Worm (Caenorhabditis elegans) whole organism, late embryonic: ENCODE data around the gene nhr-17.

Experiments used
- C08G9.2 ChIP-seq: sonication (generic microtip); optimal IDR thresholded peaks from 2 replicates; lab custom pipeline; 2016; ENCODE audit warnings: mild to moderate bottlenecking, missing genetic modification characterization, moderate library complexity, missing compliant biosample characterization
- C38D4.7 ChIP-seq: fragments of 200-800 bp; sonication (Bioruptor generic); optimal IDR thresholded peaks from 2 replicates; lab custom pipeline; 2018; ENCODE audit warnings: mild to moderate bottlenecking, missing genetic modification characterization, moderate library complexity, missing compliant biosample characterization
- F13H6.1 ChIP-seq: sonication (generic microtip); optimal IDR thresholded peaks from 2 replicates; lab custom pipeline; 2016; ENCODE audit warnings: missing genetic modification characterization, missing compliant biosample characterization
- K02D7.2 ChIP-seq: sonication (generic microtip); optimal IDR thresholded peaks from 2 replicates; lab custom pipeline; 2017; ENCODE audit warnings: mild to moderate bottlenecking, missing genetic modification characterization, missing compliant biosample characterization
- T23F11.4 ChIP-seq: fragments of 200-800 bp; sonication (Bioruptor generic); optimal IDR thresholded peaks from 2 replicates; lab custom pipeline; 2018; ENCODE audit warnings: mild to moderate bottlenecking, missing genetic modification characterization, missing compliant biosample characterization
- Y22D7AL.16 ChIP-seq: sonication (generic microtip); optimal IDR thresholded peaks from 2 replicates; lab custom pipeline; 2016; ENCODE audit warnings: missing genetic modification characterization, missing compliant biosample characterization
- ahr-1 ChIP-seq: sonication (generic microtip); optimal IDR thresholded peaks from 2 replicates; lab custom pipeline; 2016; ENCODE audit warnings: missing genetic modification characterization, missing compliant biosample characterization
- ama-1 ChIP-seq: fragments of 150-350 bp; optimal IDR thresholded peaks from 2 replicates; lab custom pipeline; 2014
- ceh-14 ChIP-seq: sonication (generic microtip); optimal IDR thresholded peaks from 2 replicates; lab custom pipeline; 2016; ENCODE audit warnings: missing genotype, missing genetic modification characterization, missing compliant biosample characterization
- ceh-19 ChIP-seq: fragments of 200-800 bp; sonication (Bioruptor generic); optimal IDR thresholded peaks from 2 replicates; lab custom pipeline; 2018; ENCODE audit warnings: mild to moderate bottlenecking, missing genetic modification characterization, missing compliant biosample characterization
- ceh-2 ChIP-seq: sonication (generic microtip); optimal IDR thresholded peaks from 2 replicates; lab custom pipeline; 2016; ENCODE audit warnings: missing genotype, missing genetic modification characterization, missing compliant biosample characterization
- ceh-24 ChIP-seq: sonication (generic microtip); optimal IDR thresholded peaks from 2 replicates; lab custom pipeline; 2016; ENCODE audit warnings: mild to moderate bottlenecking, missing genetic modification characterization, missing compliant biosample characterization
- ceh-31 ChIP-seq: sonication (generic microtip); optimal IDR thresholded peaks from 2 replicates; lab custom pipeline; 2016; ENCODE audit warnings: missing genetic modification characterization, missing compliant biosample characterization
- ceh-34 ChIP-seq: sonication (generic microtip); optimal IDR thresholded peaks from 2 replicates; lab custom pipeline; 2016; ENCODE audit warnings: mild to moderate bottlenecking, missing genetic modification characterization, missing compliant biosample characterization
- ceh-45 ChIP-seq: fragments of 200-800 bp; sonication (Bioruptor generic); IDR thresholded peaks from 2 replicates; pipeline ENCODE4 v1.3.6; 2022; ENCODE audit warnings: missing genetic modification reagents, missing genetic modification characterization, missing compliant biosample characterization
- ceh-48 ChIP-seq: sonication (generic microtip); optimal IDR thresholded peaks from 2 replicates; lab custom pipeline; 2016; ENCODE audit warnings: missing genetic modification characterization, inconsistent platforms, missing compliant biosample characterization
- ceh-9 ChIP-seq: sonication (generic microtip); optimal IDR thresholded peaks from 2 replicates; lab custom pipeline; 2016; ENCODE audit warnings: mild to moderate bottlenecking, missing genetic modification characterization, inconsistent platforms, missing compliant biosample characterization
- che-1 ChIP-seq: sonication (generic microtip); optimal IDR thresholded peaks from 2 replicates; lab custom pipeline; 2016; ENCODE audit warnings: mild to moderate bottlenecking, missing genetic modification characterization, missing compliant biosample characterization
- elt-4 ChIP-seq: sonication (generic microtip); optimal IDR thresholded peaks from 2 replicates; lab custom pipeline; 2016; ENCODE audit warnings: missing genetic modification characterization, missing compliant biosample characterization
- fkh-6 ChIP-seq: sonication (generic microtip); optimal IDR thresholded peaks from 2 replicates; lab custom pipeline; 2016; ENCODE audit warnings: missing genetic modification characterization, missing compliant biosample characterization
- gmeb-2 ChIP-seq: sonication (generic microtip); optimal IDR thresholded peaks from 2 replicates; lab custom pipeline; 2016; ENCODE audit warnings: missing genetic modification characterization, inconsistent platforms, missing compliant biosample characterization
- hlh-15 ChIP-seq: sonication (generic microtip); optimal IDR thresholded peaks from 2 replicates; lab custom pipeline; 2016; ENCODE audit warnings: missing genetic modification characterization, missing compliant biosample characterization
- hlh-30 ChIP-seq: sonication (generic microtip); optimal IDR thresholded peaks from 2 replicates; lab custom pipeline; 2017; ENCODE audit warnings: antibody characterized with exemption, missing genetic modification characterization, missing compliant biosample characterization; ENCODE audit not compliant: insufficient read depth
- hlh-6 ChIP-seq: sonication (generic microtip); optimal IDR thresholded peaks from 2 replicates; lab custom pipeline; 2016; ENCODE audit warnings: missing genotype, missing genetic modification characterization, missing compliant biosample characterization
- lin-11 ChIP-seq: fragments of 200-800 bp; sonication (Bioruptor generic); optimal IDR thresholded peaks from 2 replicates; lab custom pipeline; 2018; ENCODE audit warnings: mild to moderate bottlenecking, missing genetic modification characterization, missing compliant biosample characterization
- madf-2 ChIP-seq: sonication (generic microtip); optimal IDR thresholded peaks from 2 replicates; lab custom pipeline; 2017; ENCODE audit warnings: missing genetic modification characterization, missing compliant biosample characterization
- mec-3 ChIP-seq: sonication (generic microtip); optimal IDR thresholded peaks from 2 replicates; lab custom pipeline; 2016; ENCODE audit warnings: borderline replicate concordance, missing genetic modification characterization, missing compliant biosample characterization
- nfya-1 ChIP-seq: sonication (generic microtip); optimal IDR thresholded peaks from 2 replicates; lab custom pipeline; 2017; ENCODE audit warnings: missing genetic modification characterization, mild to moderate bottlenecking, missing compliant biosample characterization, antibody characterized with exemption, moderate library complexity
- nhr-232 ChIP-seq: sonication (generic microtip); optimal IDR thresholded peaks from 2 replicates; lab custom pipeline; 2016; ENCODE audit warnings: missing genetic modification characterization, missing compliant biosample characterization
- pag-3 ChIP-seq: sonication (generic microtip); optimal IDR thresholded peaks from 2 replicates; lab custom pipeline; 2016; ENCODE audit warnings: missing compliant biosample characterization, missing genetic modification characterization, borderline replicate concordance
- pax-1 ChIP-seq: fragments of 150-350 bp; optimal IDR thresholded peaks from 2 replicates; lab custom pipeline; 2014; ENCODE audit warnings: missing biosample characterization, missing genetic modification characterization
- pha-2 ChIP-seq: sonication (generic microtip); optimal IDR thresholded peaks from 2 replicates; lab custom pipeline; 2017; ENCODE audit warnings: mild to moderate bottlenecking, missing genetic modification characterization, missing compliant biosample characterization
- pros-1 ChIP-seq: fragments of 150-350 bp; optimal IDR thresholded peaks from 2 replicates; lab custom pipeline; 2014; ENCODE audit warnings: missing biosample characterization, missing genetic modification reagents, missing genetic modification characterization
- ref-2 ChIP-seq: sonication (generic microtip); optimal IDR thresholded peaks from 2 replicates; lab custom pipeline; 2016; ENCODE audit warnings: missing genetic modification characterization, missing compliant biosample characterization
- rnt-1 ChIP-seq: sonication (generic microtip); optimal IDR thresholded peaks from 2 replicates; lab custom pipeline; 2016; ENCODE audit warnings: missing genetic modification characterization, missing compliant biosample characterization
- sox-4 ChIP-seq: sonication (generic microtip); optimal IDR thresholded peaks from 2 replicates; lab custom pipeline; 2017; ENCODE audit warnings: mild to moderate bottlenecking, missing genetic modification characterization, inconsistent platforms, missing compliant biosample characterization
- syd-9 ChIP-seq: sonication (generic microtip); optimal IDR thresholded peaks from 2 replicates; lab custom pipeline; 2016; ENCODE audit warnings: mild to moderate bottlenecking, missing genetic modification characterization, moderate library complexity, missing compliant biosample characterization
- tbx-2 ChIP-seq: sonication (generic microtip); optimal IDR thresholded peaks from 2 replicates; lab custom pipeline; 2016; ENCODE audit warnings: missing genetic modification characterization, missing compliant biosample characterization
- tbx-7 ChIP-seq: sonication (generic microtip); optimal IDR thresholded peaks from 2 replicates; lab custom pipeline; 2016; ENCODE audit warnings: missing genotype, missing genetic modification characterization, missing compliant biosample characterization
- ttx-3 ChIP-seq: sonication (generic microtip); optimal IDR thresholded peaks from 2 replicates; lab custom pipeline; 2016; ENCODE audit warnings: missing genetic modification reagents, missing genetic modification characterization, missing compliant biosample characterization
- unc-3 ChIP-seq, 2 experiments: fragments of 200-800 bp in 1 of 2; sonication (Bioruptor generic) in 1 of 2; sonication (generic microtip) in 1 of 2; conservative IDR thresholded peaks in 1 of 2; optimal IDR thresholded peaks in 1 of 2; 2 replicates each; pipeline versions ENCODE4 v1.3.6 to Lab custom; 2016 to 2022; ENCODE audit warnings: missing compliant biosample characterization in 2 of 2, missing genetic modification characterization in 2 of 2, missing genetic modification reagents in 1 of 2
- unc-42 ChIP-seq: sonication (generic microtip); optimal IDR thresholded peaks from 2 replicates; lab custom pipeline; 2016; ENCODE audit warnings: missing genotype, missing genetic modification characterization, missing compliant biosample characterization
- unc-55 ChIP-seq: sonication (generic microtip); optimal IDR thresholded peaks from 2 replicates; lab custom pipeline; 2017; ENCODE audit warnings: missing biosample characterization, missing genetic modification reagents, missing genetic modification characterization
- unc-86 ChIP-seq: sonication (generic microtip); optimal IDR thresholded peaks from 2 replicates; lab custom pipeline; 2016; ENCODE audit warnings: missing genetic modification characterization, missing compliant biosample characterization
- ztf-16 ChIP-seq: sonication (generic microtip); optimal IDR thresholded peaks from 2 replicates; lab custom pipeline; 2017; ENCODE audit warnings: missing genetic modification characterization, missing compliant biosample characterization

Gene nhr-17

ce11 chrX:12701963-12702362, 34.3 kb upstream of the nhr-17 start, which contains the start of gene nhr-214:
Gene nhr-214 (minus strand): TSS chrX:12702063.
- TF ChIP-seq gmeb-2 (tag; lab: Kevin White, UChicago) (no peak), madf-2 (no peak), T23F11.4 (no peak), rnt-1 (no peak), ceh-9 (tag; lab: Kevin White, UChicago) (no peak), tbx-7 (no peak), ceh-2 (tag; lab: Kevin White, UChicago) (no peak)

- TF ChIP-seq mec-3 (tag; lab: Kevin White, UChicago) (no peak), T23F11.4 (no peak), ceh-9 (tag; lab: Kevin White, UChicago) (no peak), hlh-15 (tag; lab: Kevin White, UChicago) (no peak)
Observed at ce11 chrX:12700456-12700855, 32.8 kb upstream of the nhr-17 start, which contains the start of gene nhr-26. Gene nhr-26 (minus strand): TSS chrX:12700465.

ce11 chrX:12693150-12693589, 25.5 kb upstream of the nhr-17 start:
- TF ChIP-seq nfya-1 (peak; percentile 52), ama-1 (lab: Kevin White, UChicago) (peak; percentile 97), sox-4 (tag; lab: Kevin White, UChicago) (no peak), unc-3 (GFP tag; conservative IDR thresholded peaks at IDR 0.05; lab: Robert Waterston, UW) (peak; percentile 61), unc-3 (tag; optimal IDR thresholded peaks at IDR 0.05; lab: Kevin White, UChicago) (no peak), ttx-3 (tag; lab: Kevin White, UChicago) (peak; percentile 50), T23F11.4 (no peak), gmeb-2 (tag; lab: Kevin White, UChicago) (no peak), syd-9 (tag; lab: Kevin White, UChicago) (peak; percentile 64), pha-2 (tag; lab: Kevin White, UChicago) (peak; percentile 36), elt-4 (tag; lab: Kevin White, UChicago) (no peak), unc-42 (tag; lab: Kevin White, UChicago) (peak; percentile 31), che-1 (peak; percentile 30), ref-2 (tag; lab: Kevin White, UChicago) (no peak), ceh-19 (GFP tag; lab: Kevin White, UChicago) (peak; percentile 61), unc-86 (tag; lab: Kevin White, UChicago) (peak; percentile 62), ceh-24 (tag; lab: Kevin White, UChicago) (peak; percentile 13), tbx-2 (tag; lab: Kevin White, UChicago) (peak; percentile 33), K02D7.2 (tag; lab: Kevin White, UChicago) (peak; percentile 28), C38D4.7 (GFP tag; lab: Kevin White, UChicago) (peak; percentile 32), ceh-45 (0 out of 2 replicates have a peak, but pooled peaks have one; percentile 14), F13H6.1 (tag; lab: Kevin White, UChicago) (peak; percentile 7)

ce11 chrX:12691740-12692383, 24.2 kb upstream of the nhr-17 start:
- TF ChIP-seq ahr-1 (tag; lab: Kevin White, UChicago) = peak; percentile 11
- TF ChIP-seq unc-42 (tag; lab: Kevin White, UChicago) = peak; percentile 68
- no peak for TF ChIP-seq pax-1 (tag; lab: Kevin White, UChicago)
- TF ChIP-seq unc-55 = no peak
- TF ChIP-seq C38D4.7 (GFP tag; lab: Kevin White, UChicago) = peak; percentile 34
- TF ChIP-seq ztf-16 (tag; lab: Kevin White, UChicago) = no peak
- TF ChIP-seq pag-3 (tag; lab: Kevin White, UChicago) = peak; percentile 7
- TF ChIP-seq K02D7.2 (tag; lab: Kevin White, UChicago) = no peak
- no peak for TF ChIP-seq fkh-6
- TF ChIP-seq lin-11 = no peak
- TF ChIP-seq nhr-232 (tag; lab: Kevin White, UChicago) = no peak
- peak; percentile 46 for TF ChIP-seq ceh-48
- no peak for TF ChIP-seq gmeb-2 (tag; lab: Kevin White, UChicago)
- peak; percentile 30 for TF ChIP-seq ceh-14 (tag; lab: Kevin White, UChicago)
- peak; percentile 81 for TF ChIP-seq ceh-31
- TF ChIP-seq hlh-6 (tag; lab: Kevin White, UChicago) = peak; percentile 69
- TF ChIP-seq C08G9.2 = peak; percentile 43
- TF ChIP-seq hlh-15 (tag; lab: Kevin White, UChicago) = no peak
- peak; percentile 19 for TF ChIP-seq ceh-34 (tag; lab: Kevin White, UChicago)
- no peak for TF ChIP-seq pros-1 (tag; lab: Kevin White, UChicago)
- TF ChIP-seq Y22D7AL.16 (tag; lab: Kevin White, UChicago) = no peak
- TF ChIP-seq tbx-2 (tag; lab: Kevin White, UChicago) = peak; percentile 56
- TF ChIP-seq che-1 = peak; percentile 29
- peak; percentile 24 for TF ChIP-seq ceh-2 (tag; lab: Kevin White, UChicago)
- TF ChIP-seq hlh-30 = no peak
